Worm (Caenorhabditis elegans) whole organism, L3 larva: ENCODE measurements around the gene irld-3.

Experiments used
- elt-1 ChIP-seq: fragments of 150-350 bp; optimal IDR thresholded peaks from 2 replicates; lab custom pipeline; 2014; ENCODE audit warnings: missing biosample characterization, missing genetic modification characterization
- lin-15B ChIP-seq: fragments of 150-350 bp; optimal IDR thresholded peaks from 2 replicates; lab custom pipeline; 2014; ENCODE audit warnings: missing biosample characterization, missing genetic modification characterization
- snpc-4 ChIP-seq: fragments of 150-350 bp; optimal IDR thresholded peaks from 2 replicates; lab custom pipeline; 2014; ENCODE audit warnings: missing biosample characterization, missing genetic modification characterization
- zag-1 ChIP-seq: fragments of 150-350 bp; optimal IDR thresholded peaks from 2 replicates; lab custom pipeline; 2014; ENCODE audit warnings: missing biosample characterization, missing genetic modification characterization
- ztf-4 ChIP-seq: fragments of 150-350 bp; optimal IDR thresholded peaks from 2 replicates; lab custom pipeline; 2014; ENCODE audit warnings: missing biosample characterization, missing genetic modification characterization

ce11 chrV:3155072-3155471 is 16.7 kb upstream of the irld-3 start, which contains the start of gene srab-7:
- TF ChIP-seq ztf-4 (no peak), zag-1 (no peak), elt-1 (tag; lab: Kevin White, UChicago) (no peak), lin-15B (tag; lab: Kevin White, UChicago) (no peak), snpc-4 (tag; lab: Kevin White, UChicago) (no peak)
